Worm (Caenorhabditis elegans) whole organism, L4 larva: ENCODE data around the gene C47E8.1.

Source experiments
- F26F4.8 ChIP-seq: fragments of 200-800 bp; sonication (Bioruptor generic); conservative IDR thresholded peaks from 2 replicates; pipeline ENCODE4 v1.3.6; 2022; ENCODE audit warnings: missing genetic modification characterization, missing compliant biosample characterization
- F49E8.2 ChIP-seq: sonication (generic microtip); optimal IDR thresholded peaks from 2 replicates; lab custom pipeline; 2016; ENCODE audit warnings: missing compliant biosample characterization, mild to moderate bottlenecking, missing genetic modification characterization, borderline replicate concordance
- T20F7.1 ChIP-seq: fragments of 200-800 bp; sonication (Bioruptor generic); optimal IDR thresholded peaks from 2 replicates; lab custom pipeline; 2018; ENCODE audit warnings: mild to moderate bottlenecking, missing genetic modification characterization, missing compliant biosample characterization
- Y105C5A.15 ChIP-seq: fragments of 200-800 bp; sonication (Bioruptor generic); IDR thresholded peaks from 2 replicates; pipeline ENCODE4 v1.3.6; 2022; ENCODE audit warnings: missing genetic modification characterization, missing compliant biosample characterization
- Y48G9A.11 ChIP-seq: fragments of 200-800 bp; sonication (Bioruptor generic); IDR thresholded peaks from 2 replicates; pipeline ENCODE4 v1.3.6; 2022; ENCODE audit warnings: missing genetic modification reagents, missing genetic modification characterization, missing compliant biosample characterization
- aha-1 ChIP-seq: fragments of 150-350 bp; peaks from one replicate; lab custom pipeline; 2014; ENCODE audit warnings: missing biosample characterization, missing genetic modification characterization
- ama-1 ChIP-seq: fragments of 150-350 bp; optimal IDR thresholded peaks from 2 replicates; lab custom pipeline; 2014; ENCODE audit warnings: inconsistent platforms, mixed read lengths
- attf-4 ChIP-seq: sonication (generic microtip); optimal IDR thresholded peaks from 3 replicates; lab custom pipeline; 2017; ENCODE audit warnings: missing biosample characterization, missing genetic modification characterization
- ceh-28 ChIP-seq: fragments of 150-350 bp; optimal IDR thresholded peaks from 2 replicates; lab custom pipeline; 2014; ENCODE audit warnings: missing biosample characterization, missing genetic modification reagents, missing genetic modification characterization
- cey-2 ChIP-seq: sonication (generic microtip); optimal IDR thresholded peaks from 3 replicates; lab custom pipeline; 2017; ENCODE audit warnings: missing genetic modification characterization, mild to moderate bottlenecking, missing compliant biosample characterization, antibody characterized with exemption, borderline replicate concordance; ENCODE audit not compliant: insufficient read depth
- duxl-1 ChIP-seq: sonication (generic microtip); optimal IDR thresholded peaks from 2 replicates; lab custom pipeline; 2016; ENCODE audit warnings: mild to moderate bottlenecking, missing genetic modification characterization, moderate library complexity, missing compliant biosample characterization; ENCODE audit not compliant: poor library complexity
- dve-1 ChIP-seq: sonication (generic microtip); optimal IDR thresholded peaks from 2 replicates; lab custom pipeline; 2017; ENCODE audit warnings: antibody characterized with exemption, mild to moderate bottlenecking, missing genetic modification characterization, missing compliant biosample characterization; ENCODE audit not compliant: insufficient read depth
- fos-1 ChIP-seq: fragments of 150-350 bp; optimal IDR thresholded peaks from 2 replicates; lab custom pipeline; 2014; ENCODE audit warnings: missing biosample characterization, missing genetic modification characterization
- hmg-1.1 ChIP-seq: fragments of 200-800 bp; sonication (Bioruptor generic); IDR thresholded peaks from 2 replicates; pipeline ENCODE4 v1.3.6; 2022; ENCODE audit warnings: missing genetic modification reagents, missing genetic modification characterization, missing compliant biosample characterization
- jun-1 ChIP-seq: fragments of 150-350 bp; optimal IDR thresholded peaks from 2 replicates; lab custom pipeline; 2014; ENCODE audit warnings: missing biosample characterization, missing genetic modification reagents, missing genetic modification characterization
- lin-29 ChIP-seq: fragments of 200-800 bp; sonication (Bioruptor generic); IDR thresholded peaks from 2 replicates; pipeline ENCODE4 v1.3.6; 2022; ENCODE audit warnings: missing genetic modification reagents, missing genetic modification characterization, missing compliant biosample characterization
- lsy-2 ChIP-seq, 2 experiments: fragments of 150-350 bp in 1 of 2; sonication (generic microtip) in 1 of 2; optimal IDR thresholded peaks; 2 replicates each; lab custom pipeline; 2014 to 2017; ENCODE audit warnings: missing biosample characterization in 2 of 2, missing genetic modification characterization in 2 of 2
- mep-1 ChIP-seq: fragments of 150-350 bp; sonication (generic microtip); optimal IDR thresholded peaks from 3 replicates; lab custom pipeline; 2014; ENCODE audit warnings: missing biosample characterization, missing genetic modification characterization
- mxl-3 ChIP-seq: fragments of 200-800 bp; sonication (Bioruptor generic); optimal IDR thresholded peaks from 2 replicates; lab custom pipeline; 2018; ENCODE audit warnings: mild to moderate bottlenecking, missing genetic modification characterization, missing compliant biosample characterization
- nhr-25 ChIP-seq: sonication (generic microtip); optimal IDR thresholded peaks from 2 replicates; lab custom pipeline; 2017; ENCODE audit warnings: missing genetic modification characterization, mild to moderate bottlenecking, missing compliant biosample characterization, antibody characterized with exemption, moderate library complexity, borderline replicate concordance; ENCODE audit not compliant: insufficient read depth
- nhr-77 ChIP-seq: fragments of 150-350 bp; optimal IDR thresholded peaks from 2 replicates; lab custom pipeline; 2014; ENCODE audit warnings: missing biosample characterization, missing genetic modification characterization
- pha-4 ChIP-seq, 2 experiments: fragments of 150-350 bp in 1 of 2; fragments of 200-800 bp in 1 of 2; sonication (Bioruptor generic) in 1 of 2; IDR thresholded peaks in 1 of 2; optimal IDR thresholded peaks in 1 of 2; 2 replicates each; pipeline versions ENCODE4 v1.3.6 to Lab custom; 2014 to 2022; ENCODE audit warnings: missing genetic modification characterization in 2 of 2, missing genetic modification reagents in 2 of 2, missing biosample characterization in 1 of 2, missing compliant biosample characterization in 1 of 2
- saeg-2 ChIP-seq: fragments of 200-800 bp; sonication (Bioruptor generic); IDR thresholded peaks from 2 replicates; pipeline ENCODE4 v1.3.6; 2022; ENCODE audit warnings: missing genetic modification reagents, missing genetic modification characterization, missing compliant biosample characterization
- spr-1 ChIP-seq: sonication (generic microtip); optimal IDR thresholded peaks from 2 replicates; lab custom pipeline; 2016; ENCODE audit warnings: mild to moderate bottlenecking, missing genetic modification characterization, missing compliant biosample characterization
- unc-62 ChIP-seq, 3 experiments: fragments of 150-350 bp in 1 of 3; sonication (generic microtip); optimal IDR thresholded peaks in 2 of 3; peaks in 1 of 3; 1 replicate in 1 of 3; 2 replicates in 2 of 3; lab custom pipeline; 2014 to 2017; ENCODE audit warnings: missing biosample characterization in 3 of 3, missing genetic modification characterization in 3 of 3, missing genetic modification reagents in 3 of 3, missing genotype in 1 of 3
- zip-11 ChIP-seq: fragments of 200-800 bp; sonication (Bioruptor generic); IDR thresholded peaks from 2 replicates; pipeline ENCODE4 v1.3.6; 2022; ENCODE audit warnings: missing genetic modification characterization, missing compliant biosample characterization
- ztf-11 ChIP-seq: fragments of 150-350 bp; optimal IDR thresholded peaks from 2 replicates; lab custom pipeline; 2014; ENCODE audit warnings: missing biosample characterization, missing genetic modification characterization

C47E8.1 gene

ce11 chrV:14678298-14678697, 12.5 kb downstream of the C47E8.1 start:
- no peak for TF ChIP-seq spr-1 (tag; lab: Kevin White, UChicago)
- TF ChIP-seq dve-1 (tag; lab: Kevin White, UChicago) = no peak
- TF ChIP-seq zip-11 (GFP tag; lab: Robert Waterston, UW) = no peak
- TF ChIP-seq ceh-28 = no peak
- no peak for TF ChIP-seq F49E8.2 (tag; lab: Kevin White, UChicago)
- no peak for TF ChIP-seq mep-1
- no peak for TF ChIP-seq hmg-1.1 (GFP tag; lab: Robert Waterston, UW)
- no peak for TF ChIP-seq attf-4 (tag; lab: Kevin White, UChicago)
- no peak for TF ChIP-seq lin-29 (GFP tag; lab: Robert Waterston, UW)
- no peak for TF ChIP-seq cey-2
- no peak for TF ChIP-seq fos-1 (tag; lab: Kevin White, UChicago)

ce11 chrV:14680014-14680413, 14.2 kb downstream of the C47E8.1 start, which contains the start of gene C47E8.3:
TSS of gene C47E8.3 (plus strand) at chrV:14680314.
- TF ChIP-seq nhr-77 (tag; lab: Kevin White, UChicago) (no peak), pha-4 (GFP tag; IDR thresholded peaks at IDR 0.05; lab: Robert Waterston, UW) (no peak), pha-4 (tag; optimal IDR thresholded peaks at IDR 0.05; lab: Kevin White, UChicago) (no peak), jun-1 (no peak), ztf-11 (tag; lab: Kevin White, UChicago) (no peak), aha-1 (peak; percentile 22)
- TF ChIP-seq, all 104 proteins: peak for 1

ce11 chrV:14682870-14683269, 17.0 kb downstream of the C47E8.1 start:
- TF ChIP-seq nhr-25 (tag; lab: Kevin White, UChicago) = peak; percentile 8
- TF ChIP-seq unc-62 (GFP tag; optimal IDR thresholded peaks at IDR 0.05 in 1 of 2; lab: Kevin White, UChicago) = peak in 1 of 2 experiments; percentile 55
- TF ChIP-seq unc-62 (tag; optimal IDR thresholded peaks at IDR 0.05; lab: Kevin White, UChicago) = no peak
- TF ChIP-seq lsy-2 (tag; optimal IDR thresholded peaks at IDR 0.05; lab: Kevin White, UChicago) = peak in 1 of 2 experiments; percentile 5
- no peak for TF ChIP-seq mxl-3 (GFP tag; lab: Kevin White, UChicago)
- TF ChIP-seq saeg-2 (GFP tag; lab: Robert Waterston, UW) = no peak
- peak; percentile 15 for TF ChIP-seq aha-1
- TF ChIP-seq, all 104 proteins: peak for 4

ce11 chrV:14683291-14683690, 17.5 kb downstream of the C47E8.1 start:
- no peak for TF ChIP-seq lin-29 (GFP tag; lab: Robert Waterston, UW)
- 0 out of 2 replicates have a peak, but pooled peaks have one; percentile 29 for TF ChIP-seq Y48G9A.11 (GFP tag; lab: Robert Waterston, UW)
- TF ChIP-seq duxl-1 (tag; lab: Kevin White, UChicago) = no peak
- 0 out of 2 replicates have a peak, but pooled peaks have one; percentile 13 for TF ChIP-seq Y105C5A.15 (GFP tag; lab: Robert Waterston, UW)
- TF ChIP-seq, all 104 proteins: peak for 2

ce11 chrV:14683926-14684325, 18.1 kb downstream of the C47E8.1 start:
- TF ChIP-seq attf-4 (tag; lab: Kevin White, UChicago) (no peak), aha-1 (no peak), F26F4.8 (no peak), ama-1 (lab: Kevin White, UChicago) (no peak), T20F7.1 (GFP tag; lab: Kevin White, UChicago) (no peak)
- TF ChIP-seq, all 104 proteins: peak for 0
